Fruit fly (Drosophila melanogaster) whole organism, embryonic: ENCODE data around the gene Patsas.
A peak's percentile ranks its signal among the peaks of the same experiment; 100 is the strongest.

Source experiments
- Abd-B ChIP-seq: fragments of 200-800 bp; sonication (Bioruptor generic); optimal IDR thresholded peaks from 2 replicates; lab custom pipeline; 2018; ENCODE audit warnings: missing biosample characterization, mild to moderate bottlenecking, missing genetic modification characterization, moderate library complexity
- Ada2b ChIP-seq: fragments of 200-800 bp; sonication (Bioruptor generic); IDR thresholded peaks from 2 replicates; pipeline ENCODE4 v1.3.6; 2022; ENCODE audit warnings: missing biosample characterization, missing genetic modification characterization
- Adf1 ChIP-seq: fragments of 200-800 bp; sonication (Bioruptor generic); IDR thresholded peaks from 2 replicates; pipeline ENCODE4 v1.3.6; 2022; ENCODE audit warnings: missing biosample characterization, missing genetic modification characterization
- Atf3 ChIP-seq: fragments of 200-800 bp; sonication (Bioruptor generic); optimal IDR thresholded peaks from 3 replicates; lab custom pipeline; 2016; ENCODE audit warnings: missing biosample characterization, missing genetic modification characterization
- CG11456 ChIP-seq: fragments of 200-800 bp; sonication (Bioruptor generic); IDR thresholded peaks from 3 replicates; pipeline ENCODE4 v1.3.6; 2022; ENCODE audit warnings: missing biosample characterization, missing genetic modification characterization
- CG12104 ChIP-seq: fragments of 200-800 bp; sonication (Bioruptor generic); optimal IDR thresholded peaks from 3 replicates; lab custom pipeline; 2016; ENCODE audit warnings: missing biosample characterization, missing genetic modification characterization
- CG13287 ChIP-seq: fragments of 200-800 bp; sonication (Bioruptor generic); IDR thresholded peaks from 2 replicates; pipeline ENCODE4 v1.3.6; 2022; ENCODE audit warnings: missing biosample characterization, missing genetic modification characterization; ENCODE audit not compliant: partially characterized antibody
- CG1529 ChIP-seq: fragments of 200-800 bp; sonication (Bioruptor generic); optimal IDR thresholded peaks from 3 replicates; lab custom pipeline; 2018; ENCODE audit warnings: missing biosample characterization, missing genetic modification characterization
- CG16813 ChIP-seq: fragments of 200-800 bp; sonication (Bioruptor generic); IDR thresholded peaks from 3 replicates; pipeline ENCODE4 v1.3.6; 2022; ENCODE audit warnings: missing biosample characterization, missing genetic modification characterization; ENCODE audit not compliant: partially characterized antibody
- CG17912 ChIP-seq: fragments of 200-800 bp; sonication (Bioruptor generic); optimal IDR thresholded peaks from 2 replicates; lab custom pipeline; 2018; ENCODE audit warnings: missing biosample characterization, mild to moderate bottlenecking, missing genetic modification characterization
- CG1792 ChIP-seq: fragments of 200-800 bp; sonication (Bioruptor generic); optimal IDR thresholded peaks from 2 replicates; lab custom pipeline; 2016; ENCODE audit warnings: missing biosample characterization, missing genetic modification characterization
- CG18599 ChIP-seq: fragments of 200-800 bp; sonication (Bioruptor generic); optimal IDR thresholded peaks from 3 replicates; lab custom pipeline; 2017; ENCODE audit warnings: missing biosample characterization, missing genetic modification characterization, mild to moderate bottlenecking, moderate library complexity, missing genetic modification reagents
- CG31388 ChIP-seq: fragments of 200-800 bp; sonication (Bioruptor generic); optimal IDR thresholded peaks from 2 replicates; lab custom pipeline; 2016; ENCODE audit warnings: missing biosample characterization, missing genetic modification characterization
- CG31441 ChIP-seq: fragments of 200-800 bp; sonication (Bioruptor generic); IDR thresholded peaks from 2 replicates; pipeline ENCODE4 v1.3.6; 2022; ENCODE audit warnings: missing biosample characterization, missing genetic modification characterization
- CG3726 ChIP-seq: fragments of 200-800 bp; sonication (Bioruptor generic); IDR thresholded peaks from 3 replicates; pipeline ENCODE4, ENCODE4 v1.3.6; 2022; ENCODE audit warnings: missing biosample characterization, missing genetic modification characterization
- CG4282 ChIP-seq: fragments of 200-800 bp; sonication (Bioruptor generic); optimal IDR thresholded peaks from 2 replicates; lab custom pipeline; 2016; ENCODE audit warnings: missing biosample characterization, missing genetic modification characterization
- CG4404 ChIP-seq: fragments of 200-800 bp; sonication (Bioruptor generic); IDR thresholded peaks from 2 replicates; pipeline ENCODE4 v1.3.6; 2022; ENCODE audit warnings: missing biosample characterization, missing genetic modification characterization
- CG4424 ChIP-seq: fragments of 200-800 bp; sonication (Bioruptor generic); optimal IDR thresholded peaks from 3 replicates; lab custom pipeline; 2016; ENCODE audit warnings: missing biosample characterization, missing genetic modification characterization
- CG4854 ChIP-seq: fragments of 200-800 bp; sonication (Bioruptor generic); optimal IDR thresholded peaks from 2 replicates; lab custom pipeline; 2016; ENCODE audit warnings: missing biosample characterization, missing genetic modification characterization, inconsistent platforms
- CG6683 ChIP-seq: fragments of 200-800 bp; sonication (Bioruptor generic); optimal IDR thresholded peaks from 2 replicates; lab custom pipeline; 2017; ENCODE audit warnings: missing biosample characterization, mild to moderate bottlenecking, missing genetic modification characterization, missing genetic modification reagents
- CG6765 ChIP-seq: fragments of 200-800 bp; sonication (Bioruptor generic); optimal IDR thresholded peaks from 3 replicates; lab custom pipeline; 2017; ENCODE audit warnings: missing biosample characterization, mild to moderate bottlenecking, missing genetic modification characterization
- CG7556 ChIP-seq: fragments of 200-800 bp; sonication (Bioruptor generic); optimal IDR thresholded peaks from 2 replicates; lab custom pipeline; 2017; ENCODE audit warnings: missing biosample characterization, mild to moderate bottlenecking, missing genetic modification characterization
- CG8388 ChIP-seq: fragments of 200-800 bp; sonication (Bioruptor generic); optimal IDR thresholded peaks from 2 replicates; lab custom pipeline; 2019; ENCODE audit warnings: missing biosample characterization, mild to moderate bottlenecking, missing genetic modification characterization, moderate library complexity
- CG8478 ChIP-seq: fragments of >200 bp; optimal IDR thresholded peaks from 2 replicates; lab custom pipeline; 2018
- D ChIP-seq, 2 experiments: fragments of 200-800 bp in 1 of 2; fragments of >200 bp in 1 of 2; sonication (Bioruptor generic) in 1 of 2; optimal IDR thresholded peaks; 2 replicates in 1 of 2; 3 replicates in 1 of 2; lab custom pipeline; 2017; ENCODE audit warnings: mild to moderate bottlenecking in 1 of 2, missing biosample characterization in 1 of 2, missing genetic modification characterization in 1 of 2, missing genetic modification reagents in 1 of 2
- Dll ChIP-seq: fragments of 200-800 bp; sonication (Bioruptor generic); IDR thresholded peaks from 4 replicates; pipeline ENCODE4 v1.3.6; 2022; ENCODE audit warnings: missing biosample characterization, missing genetic modification characterization; ENCODE audit not compliant: partially characterized antibody
- Dref ChIP-seq: fragments of 200-800 bp; sonication (Bioruptor generic); IDR thresholded peaks from 2 replicates; pipeline ENCODE4 v1.3.6; 2022; ENCODE audit warnings: missing biosample characterization, missing genetic modification characterization
- Lim3 ChIP-seq: fragments of 200-800 bp; sonication (Bioruptor generic); IDR thresholded peaks from 2 replicates; pipeline ENCODE4 v1.3.6; 2022; ENCODE audit warnings: missing biosample characterization, missing genetic modification characterization
- MTF-1 ChIP-seq: fragments of 200-800 bp; sonication (Bioruptor generic); optimal IDR thresholded peaks from 2 replicates; lab custom pipeline; 2018; ENCODE audit warnings: missing biosample characterization, mild to moderate bottlenecking, missing genetic modification characterization, borderline replicate concordance
- NC2α ChIP-seq: fragments of 200-800 bp; sonication (Bioruptor generic); optimal IDR thresholded peaks from 2 replicates; lab custom pipeline; 2016; ENCODE audit warnings: missing biosample characterization, missing genetic modification characterization
- Taf1 ChIP-seq: fragments of 200-800 bp; sonication (Bioruptor generic); IDR thresholded peaks from 2 replicates; pipeline ENCODE4 v1.3.6; 2022; ENCODE audit warnings: missing biosample characterization, missing genetic modification characterization
- Xbp1 ChIP-seq: fragments of 200-800 bp; sonication (Bioruptor generic); optimal IDR thresholded peaks from 3 replicates; lab custom pipeline; 2016; ENCODE audit warnings: missing biosample characterization, mild to moderate bottlenecking, missing genetic modification characterization
- ash1 ChIP-seq: fragments of 200-800 bp; sonication (Bioruptor generic); optimal IDR thresholded peaks from 2 replicates; lab custom pipeline; 2018; ENCODE audit warnings: missing biosample characterization, mild to moderate bottlenecking, missing genetic modification characterization
- bsh ChIP-seq, 2 experiments: fragments of 200-800 bp; sonication (Bioruptor generic); optimal IDR thresholded peaks; 2 replicates each; lab custom pipeline; 2017 to 2018; ENCODE audit warnings: mild to moderate bottlenecking in 2 of 2, missing biosample characterization in 2 of 2, missing genetic modification characterization in 2 of 2, moderate library complexity in 1 of 2
- eve ChIP-seq, 2 experiments: fragments of >200 bp; optimal IDR thresholded peaks; 2 replicates each; lab custom pipeline; 2017; ENCODE audit warnings: missing biosample characterization in 2 of 2, missing genetic modification characterization in 2 of 2
- ftz-f1 ChIP-seq: fragments of 200-800 bp; sonication (Bioruptor generic); optimal IDR thresholded peaks from 2 replicates; lab custom pipeline; 2016; ENCODE audit warnings: missing biosample characterization, missing genetic modification characterization
- grau ChIP-seq: fragments of 200-800 bp; optimal IDR thresholded peaks from 3 replicates; lab custom pipeline; 2019; ENCODE audit warnings: missing biosample characterization, mild to moderate bottlenecking, missing genetic modification characterization, moderate library complexity
- gsb ChIP-seq: fragments of 200-800 bp; sonication (Bioruptor generic); IDR thresholded peaks from 2 replicates; pipeline ENCODE4 v1.3.6; 2022; ENCODE audit warnings: missing biosample characterization, missing genetic modification characterization
- her ChIP-seq: fragments of 200-800 bp; sonication (Bioruptor generic); optimal IDR thresholded peaks from 2 replicates; lab custom pipeline; 2016; ENCODE audit warnings: missing biosample characterization, missing genetic modification characterization
- hth ChIP-seq: fragments of >200 bp; optimal IDR thresholded peaks from 2 replicates; lab custom pipeline; 2017; ENCODE audit warnings: inconsistent platforms
- ken ChIP-seq: fragments of 200-800 bp; sonication (Bioruptor generic); IDR thresholded peaks from 3 replicates; pipeline ENCODE4 v1.3.6; 2022; ENCODE audit warnings: missing biosample characterization, missing genetic modification characterization
- nau ChIP-seq: fragments of 200-800 bp; sonication (Bioruptor generic); optimal IDR thresholded peaks from 3 replicates; lab custom pipeline; 2017; ENCODE audit warnings: missing biosample characterization, mild to moderate bottlenecking, missing genetic modification characterization, missing genetic modification reagents
- nerfin-1 ChIP-seq: fragments of 200-800 bp; sonication (Bioruptor generic); optimal IDR thresholded peaks from 3 replicates; lab custom pipeline; 2019; ENCODE audit warnings: missing biosample characterization, mild to moderate bottlenecking, missing genetic modification characterization, moderate library complexity
- nerfin-2 ChIP-seq: fragments of 200-800 bp; sonication (Bioruptor generic); IDR thresholded peaks from 2 replicates; pipeline ENCODE4 v1.3.6; 2022; ENCODE audit warnings: missing biosample characterization, missing genetic modification characterization; ENCODE audit not compliant: partially characterized antibody
- otp ChIP-seq: fragments of 200-800 bp; sonication (Bioruptor generic); IDR thresholded peaks from 3 replicates; pipeline ENCODE4, ENCODE4 v1.3.6; 2022; ENCODE audit warnings: missing biosample characterization, missing genetic modification characterization
- prd ChIP-seq, 3 experiments: fragments of >200 bp in 2 of 3; fragments of 200-800 bp in 1 of 3; sonication (Bioruptor generic) in 1 of 3; optimal IDR thresholded peaks in 2 of 3; IDR thresholded peaks in 1 of 3; 2 replicates in 2 of 3; 3 replicates in 1 of 3; pipeline versions ENCODE4 v1.3.6 to Lab custom; 2017 to 2022; ENCODE audit warnings: missing biosample characterization in 1 of 3, missing genetic modification characterization in 1 of 3
- repo ChIP-seq: fragments of 200-800 bp; sonication (Bioruptor generic); optimal IDR thresholded peaks from 2 replicates; lab custom pipeline; 2016; ENCODE audit warnings: missing biosample characterization, missing genetic modification characterization
- row ChIP-seq: fragments of 200-800 bp; sonication (Bioruptor generic); IDR thresholded peaks from 3 replicates; pipeline ENCODE4 v1.3.6; 2022; ENCODE audit warnings: missing biosample characterization, missing genetic modification characterization
- slp2 ChIP-seq: fragments of 200-800 bp; sonication (Bioruptor generic); optimal IDR thresholded peaks from 2 replicates; lab custom pipeline; 2016; ENCODE audit warnings: missing biosample characterization, missing genetic modification characterization
- stc ChIP-seq: fragments of 200-800 bp; sonication (Bioruptor generic); IDR thresholded peaks from 2 replicates; pipeline ENCODE4 v1.3.6; 2022; ENCODE audit warnings: missing biosample characterization, missing genetic modification characterization
- tna ChIP-seq: fragments of 200-800 bp; sonication (Bioruptor generic); IDR thresholded peaks from 2 replicates; pipeline ENCODE4 v1.3.6; 2022; ENCODE audit warnings: missing biosample characterization, missing genetic modification characterization; ENCODE audit not compliant: partially characterized antibody

The Patsas gene

DNA sequence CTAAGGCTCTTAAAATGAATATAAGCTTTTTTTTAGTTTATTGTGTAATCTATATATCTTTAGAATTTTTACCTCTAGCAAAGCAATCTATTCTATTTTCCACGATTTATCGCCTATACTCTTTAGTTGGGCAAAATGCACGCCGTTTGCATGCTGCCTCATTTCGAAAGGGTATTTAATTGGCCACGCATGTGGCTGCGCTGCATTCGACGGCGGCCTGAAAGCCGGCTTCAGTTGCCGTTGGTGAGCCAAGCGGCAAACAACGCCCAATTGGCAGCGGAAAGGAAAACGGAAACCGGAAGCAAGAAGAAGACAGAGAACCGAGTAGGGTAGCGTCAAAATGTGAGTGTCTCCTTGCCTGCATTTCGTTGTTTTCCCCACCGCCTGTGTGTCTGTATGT lies 27.2 kb downstream of the Patsas start, which contains the start of gene CG14947 (continued):
- TF ChIP-seq nerfin-1 (peak; percentile 17), Taf1 (GFP tag; lab: Robert Waterston, UW) (no peak), CG12104 (GFP tag; lab: Kevin White, UChicago) (no peak), tna (no peak), otp (no peak), slp2 (GFP tag; lab: Kevin White, UChicago) (no peak), bsh (GFP tag; optimal IDR thresholded peaks at IDR 0.05; lab: Kevin White, UChicago) (peak in 1 of 2 experiments; percentile 20), Dll (GFP tag; lab: Robert Waterston, UW) (no peak), CG13287 (GFP tag; lab: Robert Waterston, UW) (no peak), CG6683 (GFP tag; lab: Kevin White, UChicago) (no peak), nau (GFP tag; lab: Kevin White, UChicago) (no peak), CG4854 (GFP tag; lab: Kevin White, UChicago) (no peak), CG31441 (GFP tag; lab: Robert Waterston, UW) (no peak), Abd-B (GFP tag; lab: Kevin White, UChicago) (no peak), repo (GFP tag; lab: Kevin White, UChicago) (no peak), CG1529 (GFP tag; lab: Kevin White, UChicago) (no peak), CG4404 (no peak), her (GFP tag; lab: Kevin White, UChicago) (no peak), ftz-f1 (GFP tag; lab: Kevin White, UChicago) (no peak), D (optimal IDR thresholded peaks at IDR 0.05; lab: Kevin White, UChicago) (no peak), D (GFP tag; optimal IDR thresholded peaks at IDR 0.05; lab: Kevin White, UChicago) (no peak), CG1792 (no peak), CG3726 (GFP tag; lab: Robert Waterston, UW) (no peak), Atf3 (GFP tag; lab: Kevin White, UChicago) (no peak), stc (GFP tag; lab: Robert Waterston, UW) (no peak), Lim3 (no peak), CG7556 (GFP tag; lab: Kevin White, UChicago) (no peak), CG4282 (GFP tag; lab: Kevin White, UChicago) (no peak), NC2α (no peak), CG8478 (lab: Kevin White, UChicago) (no peak), CG4424 (no peak), CG11456 (GFP tag; lab: Robert Waterston, UW) (no peak), CG17912 (GFP tag; lab: Kevin White, UChicago) (no peak), nerfin-2 (no peak), CG8388 (GFP tag; lab: Kevin White, UChicago) (no peak), MTF-1 (peak; percentile 17), grau (tag; lab: Kevin White, UChicago) (no peak), CG31388 (no peak), CG16813 (GFP tag; lab: Robert Waterston, UW) (no peak), Dref (no peak), CG6765 (GFP tag; lab: Kevin White, UChicago) (no peak), Adf1 (GFP tag; lab: Robert Waterston, UW) (no peak), gsb (GFP tag; lab: Robert Waterston, UW) (0 out of 2 replicates have a peak, but pooled peaks have one; percentile 27), row (GFP tag; lab: Robert Waterston, UW) (peak; percentile 36; the same call in 1 of the 3 replicates), CG18599 (GFP tag; lab: Kevin White, UChicago) (no peak), ash1 (GFP tag; lab: Kevin White, UChicago) (no peak), hth (lab: Kevin White, UChicago) (no peak), eve (GFP tag; optimal IDR thresholded peaks at IDR 0.05; lab: Kevin White, UChicago) (no peak), prd (optimal IDR thresholded peaks at IDR 0.05; lab: Kevin White, UChicago) (no peak), prd (GFP tag; IDR thresholded peaks at IDR 0.05; lab: Robert Waterston, UW) (peak; percentile 63; the same call in 1 of the 3 replicates), Xbp1 (peak; percentile 13), ken (GFP tag; lab: Robert Waterston, UW) (no peak), Ada2b (GFP tag; lab: Robert Waterston, UW) (no peak)
